Fruit fly (Drosophila melanogaster) whole organism, pupa: ENCODE data around the gene Prosbeta2R1.

Source experiments
- CG10348 ChIP-seq: fragments of 200-800 bp; sonication (Bioruptor generic); IDR thresholded peaks from 2 replicates; pipeline ENCODE4 v1.3.6; 2022; ENCODE audit warnings: missing biosample characterization, missing genetic modification characterization
- CG17806 ChIP-seq: fragments of 200-800 bp; sonication (Bioruptor generic); optimal IDR thresholded peaks from 2 replicates; lab custom pipeline; 2018; ENCODE audit warnings: missing biosample characterization, mild to moderate bottlenecking, missing genetic modification characterization, moderate library complexity
- CG34367 ChIP-seq: fragments of 200-800 bp; sonication (Bioruptor generic); optimal IDR thresholded peaks from 2 replicates; lab custom pipeline; 2018; ENCODE audit warnings: missing biosample characterization, mild to moderate bottlenecking, missing genetic modification characterization
- rn ChIP-seq: fragments of 200-800 bp; sonication (Bioruptor generic); IDR thresholded peaks from 2 replicates; pipeline ENCODE4 v1.3.6; 2022; ENCODE audit warnings: missing biosample characterization, missing genetic modification characterization

DNA sequence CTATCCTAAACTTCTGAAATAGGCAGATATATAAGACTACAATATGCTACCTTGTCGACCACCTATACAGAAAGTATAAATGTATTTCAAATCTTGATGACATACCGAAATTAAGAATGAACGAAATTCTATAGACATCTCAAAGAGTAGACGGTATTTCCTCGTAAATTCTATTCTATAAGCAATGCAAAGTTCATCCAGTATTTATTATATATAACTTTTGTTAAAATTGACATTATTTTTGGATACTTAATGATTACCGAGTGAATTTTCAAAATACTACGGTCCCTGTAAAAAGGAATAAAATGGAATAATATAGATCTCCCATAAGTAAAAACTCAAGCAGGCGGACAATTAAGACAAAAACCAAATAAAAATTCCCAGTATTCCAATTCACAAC is 19.6 kb upstream of the Prosbeta2R1 start, which contains the start of gene CG15767:
- TF ChIP-seq CG17806 = no peak
- no peak for TF ChIP-seq CG10348 (GFP tag; lab: Robert Waterston, UW)
- TF ChIP-seq rn = no peak
- TF ChIP-seq CG34367 (tag; lab: Kevin White, UChicago) = no peak
